Fruit fly (Drosophila melanogaster) whole organism, wandering third instar larva: ENCODE data around the gene CG9609.

ENCODE experiments used
- brk ChIP-seq: fragments of 200-800 bp; sonication (Bioruptor generic); optimal IDR thresholded peaks from 2 replicates; lab custom pipeline; 2016; ENCODE audit warnings: missing biosample characterization, mild to moderate bottlenecking, missing genetic modification characterization
- psq ChIP-seq: fragments of 200-800 bp; sonication (Bioruptor generic); optimal IDR thresholded peaks from 3 replicates; lab custom pipeline; 2017; ENCODE audit warnings: missing biosample characterization, mild to moderate bottlenecking, missing genetic modification characterization, moderate library complexity

DNA sequence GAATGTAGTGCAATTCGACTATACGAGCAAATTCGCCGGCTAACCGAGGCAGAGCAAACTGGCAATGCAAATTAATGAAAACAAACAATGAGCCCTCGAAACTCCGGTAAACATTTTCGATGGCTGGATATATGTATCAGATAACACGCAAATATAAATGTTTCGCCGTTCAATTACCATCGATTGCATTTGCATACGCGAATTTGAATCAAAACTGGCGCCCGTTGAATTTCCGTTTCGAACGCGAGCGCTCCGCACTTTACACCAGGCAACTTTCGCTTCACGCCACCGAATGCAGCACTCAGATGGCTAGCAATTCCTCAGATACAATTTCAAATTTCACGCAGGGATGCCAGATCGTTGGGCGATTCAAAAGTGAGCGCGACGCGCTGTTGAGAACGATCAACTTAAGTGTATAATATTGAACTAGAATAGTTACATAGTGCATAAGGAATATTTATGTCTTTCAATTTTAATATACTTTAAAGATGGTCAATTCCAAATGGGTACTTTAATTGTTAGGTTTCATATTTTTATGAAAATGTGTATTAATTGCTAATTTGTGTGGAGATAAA lies 3.6 kb downstream of the CG9609 start, which contains the start of gene if:
- TF ChIP-seq brk (GFP tag; lab: Kevin White, UChicago) (no peak), psq (no peak)
